Worm (Caenorhabditis elegans) whole organism, L3 larva: ENCODE measurements around the gene cgt-1.
A peak's percentile ranks its signal among the peaks of the same experiment; 100 is the strongest.

Source experiments
- R02D3.7 ChIP-seq: fragments of 150-350 bp; optimal IDR thresholded peaks from 2 replicates; lab custom pipeline; 2014; ENCODE audit warnings: missing biosample characterization, missing genetic modification characterization
- ZK546.5 ChIP-seq: sonication (generic microtip); optimal IDR thresholded peaks from 2 replicates; lab custom pipeline; 2017; ENCODE audit warnings: missing biosample characterization, missing genetic modification characterization
- aly-2 ChIP-seq: fragments of 150-350 bp; optimal IDR thresholded peaks from 2 replicates; lab custom pipeline; 2014; ENCODE audit warnings: missing biosample characterization, missing genetic modification characterization
- ama-1 ChIP-seq: fragments of 150-350 bp; optimal IDR thresholded peaks from 2 replicates; lab custom pipeline; 2018
- ceh-16 ChIP-seq: sonication (generic microtip); optimal IDR thresholded peaks from 2 replicates; lab custom pipeline; 2017; ENCODE audit warnings: missing biosample characterization, missing genetic modification characterization
- ceh-28 ChIP-seq: fragments of 150-350 bp; optimal IDR thresholded peaks from 2 replicates; lab custom pipeline; 2014; ENCODE audit warnings: missing biosample characterization, missing genetic modification reagents, missing genetic modification characterization
- ceh-9 ChIP-seq: sonication (generic microtip); optimal IDR thresholded peaks from 2 replicates; lab custom pipeline; 2018; ENCODE audit warnings: missing biosample characterization, missing genetic modification characterization
- daf-12 ChIP-seq: fragments of 150-350 bp; optimal IDR thresholded peaks from 2 replicates; lab custom pipeline; 2014; ENCODE audit warnings: missing biosample characterization, missing genetic modification reagents, missing genetic modification characterization
- egl-27 ChIP-seq: sonication (generic microtip); optimal IDR thresholded peaks from 4 replicates; lab custom pipeline; 2017; ENCODE audit warnings: missing biosample characterization, missing genetic modification reagents, missing genetic modification characterization
- egl-5 ChIP-seq: fragments of 150-350 bp; optimal IDR thresholded peaks from 2 replicates; lab custom pipeline; 2017; ENCODE audit warnings: missing biosample characterization, missing genetic modification reagents, missing genetic modification characterization, inconsistent platforms
- elt-1 ChIP-seq: fragments of 150-350 bp; optimal IDR thresholded peaks from 2 replicates; lab custom pipeline; 2014; ENCODE audit warnings: missing biosample characterization, missing genetic modification characterization
- elt-2 ChIP-seq: sonication (generic microtip); optimal IDR thresholded peaks from 2 replicates; lab custom pipeline; 2016; ENCODE audit warnings: missing genetic modification reagents, mild to moderate bottlenecking, missing genetic modification characterization, missing compliant biosample characterization
- eor-1 ChIP-seq, 2 experiments: fragments of 150-350 bp; optimal IDR thresholded peaks; 2 replicates each; lab custom pipeline; 2014 to 2018; ENCODE audit warnings: missing biosample characterization in 2 of 2, missing genetic modification characterization in 2 of 2
- fkh-2 ChIP-seq: fragments of 150-350 bp; optimal IDR thresholded peaks from 2 replicates; lab custom pipeline; 2014; ENCODE audit warnings: missing biosample characterization, missing genetic modification reagents, missing genetic modification characterization
- fos-1 ChIP-seq: fragments of 150-350 bp; optimal IDR thresholded peaks from 2 replicates; lab custom pipeline; 2014; ENCODE audit warnings: missing biosample characterization, missing genetic modification characterization
- hmg-11 ChIP-seq: sonication (generic microtip); optimal IDR thresholded peaks from 2 replicates; lab custom pipeline; 2016; ENCODE audit warnings: missing genetic modification characterization, missing compliant biosample characterization
- jun-1 ChIP-seq: fragments of 150-350 bp; optimal IDR thresholded peaks from 2 replicates; lab custom pipeline; 2014; ENCODE audit warnings: missing biosample characterization, missing genetic modification reagents, missing genetic modification characterization
- lin-15B ChIP-seq: fragments of 150-350 bp; optimal IDR thresholded peaks from 2 replicates; lab custom pipeline; 2014; ENCODE audit warnings: missing biosample characterization, missing genetic modification characterization
- lin-39 ChIP-seq: fragments of 150-350 bp; optimal IDR thresholded peaks from 2 replicates; lab custom pipeline; 2018; ENCODE audit warnings: missing biosample characterization, missing genetic modification reagents, missing genetic modification characterization
- lsy-12 ChIP-seq: sonication (generic microtip); optimal IDR thresholded peaks from 2 replicates; lab custom pipeline; 2016; ENCODE audit warnings: mild to moderate bottlenecking, missing genetic modification characterization, missing compliant biosample characterization
- mdl-1 ChIP-seq: fragments of 150-350 bp; optimal IDR thresholded peaks from 2 replicates; lab custom pipeline; 2014; ENCODE audit warnings: missing biosample characterization, missing genetic modification characterization
- mml-1 ChIP-seq: fragments of 150-350 bp; sonication (generic microtip); optimal IDR thresholded peaks from 3 replicates; lab custom pipeline; 2014; ENCODE audit warnings: missing biosample characterization, missing genetic modification characterization
- nfya-1 ChIP-seq: sonication (generic microtip); optimal IDR thresholded peaks from 2 replicates; lab custom pipeline; 2017; ENCODE audit warnings: missing genetic modification characterization, mild to moderate bottlenecking, missing compliant biosample characterization, antibody characterized with exemption, moderate library complexity; ENCODE audit not compliant: insufficient read depth
- nhr-11 ChIP-seq: fragments of 150-350 bp; optimal IDR thresholded peaks from 2 replicates; lab custom pipeline; 2014; ENCODE audit warnings: missing biosample characterization, missing genetic modification characterization
- nhr-237 ChIP-seq: fragments of 150-350 bp; optimal IDR thresholded peaks from 2 replicates; lab custom pipeline; 2014; ENCODE audit warnings: missing biosample characterization, missing genetic modification characterization
- nhr-25 ChIP-seq: sonication (generic microtip); optimal IDR thresholded peaks from 2 replicates; lab custom pipeline; 2017; ENCODE audit warnings: missing biosample characterization, missing genetic modification characterization
- nhr-28 ChIP-seq: fragments of 150-350 bp; optimal IDR thresholded peaks from 2 replicates; lab custom pipeline; 2014; ENCODE audit warnings: missing biosample characterization, missing genetic modification characterization
- nhr-43 ChIP-seq: sonication (generic microtip); optimal IDR thresholded peaks from 2 replicates; lab custom pipeline; 2016; ENCODE audit warnings: mild to moderate bottlenecking, missing genetic modification characterization, missing compliant biosample characterization; ENCODE audit not compliant: poor library complexity, severe bottlenecking
- nhr-76 ChIP-seq: fragments of 150-350 bp; sonication (generic microtip); optimal IDR thresholded peaks from 5 replicates; lab custom pipeline; 2014; ENCODE audit warnings: missing biosample characterization, missing genetic modification characterization
- nhr-77 ChIP-seq: fragments of 150-350 bp; optimal IDR thresholded peaks from 2 replicates; lab custom pipeline; 2014; ENCODE audit warnings: missing biosample characterization, missing genetic modification characterization
- pha-4 ChIP-seq: fragments of 150-350 bp; optimal IDR thresholded peaks from 2 replicates; lab custom pipeline; 2014; ENCODE audit warnings: missing biosample characterization, missing genetic modification reagents, missing genetic modification characterization
- pqm-1 ChIP-seq: fragments of 150-350 bp; optimal IDR thresholded peaks from 2 replicates; lab custom pipeline; 2017; ENCODE audit warnings: missing biosample characterization, missing genetic modification characterization, inconsistent platforms
- sea-2 ChIP-seq: fragments of 150-350 bp; sonication (generic microtip); optimal IDR thresholded peaks from 4 replicates; lab custom pipeline; 2014; ENCODE audit warnings: missing biosample characterization, missing genetic modification reagents, missing genetic modification characterization
- skn-1 ChIP-seq: fragments of 150-350 bp; optimal IDR thresholded peaks from 2 replicates; lab custom pipeline; 2014; ENCODE audit warnings: missing biosample characterization, missing genetic modification characterization
- snpc-4 ChIP-seq: fragments of 150-350 bp; optimal IDR thresholded peaks from 2 replicates; lab custom pipeline; 2014; ENCODE audit warnings: missing biosample characterization, missing genetic modification characterization
- unc-62 ChIP-seq: fragments of 150-350 bp; sonication (generic microtip); optimal IDR thresholded peaks from 4 replicates; lab custom pipeline; 2014; ENCODE audit warnings: missing biosample characterization, missing genetic modification reagents, missing genetic modification characterization
- ztf-11 ChIP-seq: fragments of 150-350 bp; optimal IDR thresholded peaks from 2 replicates; lab custom pipeline; 2014; ENCODE audit warnings: missing biosample characterization, missing genetic modification characterization
- ztf-4 ChIP-seq: fragments of 150-350 bp; optimal IDR thresholded peaks from 2 replicates; lab custom pipeline; 2014; ENCODE audit warnings: missing biosample characterization, missing genetic modification characterization

The cgt-1 gene

DNA sequence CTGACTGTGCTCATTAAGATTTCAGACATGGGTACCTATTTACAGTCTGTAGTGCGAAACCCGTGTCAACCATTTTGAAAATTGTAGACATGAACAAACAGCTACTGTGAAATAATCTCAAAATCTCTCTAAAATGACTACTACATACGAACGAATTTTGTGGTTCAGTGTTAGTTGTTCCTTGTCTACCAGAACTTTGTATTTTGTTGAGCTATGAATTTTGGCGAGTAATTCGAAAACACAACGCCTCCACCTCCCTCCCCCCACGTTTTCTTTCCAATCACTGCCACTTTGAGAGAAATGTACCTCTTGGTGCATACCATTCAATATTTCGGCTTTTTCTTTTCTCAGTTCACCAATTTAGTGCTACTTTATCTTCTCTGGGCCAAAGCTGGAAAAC is 4.0 kb upstream of the cgt-1 start, which contains the start of gene T06C12.11:
TSS of gene T06C12.11 (plus strand) at position 301 of the 400 bp plus-strand sequence.
- no peak for TF ChIP-seq nhr-28
- no peak for TF ChIP-seq nhr-25
- TF ChIP-seq ama-1, result no peak
- TF ChIP-seq nhr-77 (tag; lab: Kevin White, UChicago), result no peak
- no peak for TF ChIP-seq pha-4 (tag; lab: Kevin White, UChicago)
- no peak for TF ChIP-seq ztf-11
- no peak for TF ChIP-seq sea-2 (GFP tag; lab: Kevin White, UChicago)

DNA sequence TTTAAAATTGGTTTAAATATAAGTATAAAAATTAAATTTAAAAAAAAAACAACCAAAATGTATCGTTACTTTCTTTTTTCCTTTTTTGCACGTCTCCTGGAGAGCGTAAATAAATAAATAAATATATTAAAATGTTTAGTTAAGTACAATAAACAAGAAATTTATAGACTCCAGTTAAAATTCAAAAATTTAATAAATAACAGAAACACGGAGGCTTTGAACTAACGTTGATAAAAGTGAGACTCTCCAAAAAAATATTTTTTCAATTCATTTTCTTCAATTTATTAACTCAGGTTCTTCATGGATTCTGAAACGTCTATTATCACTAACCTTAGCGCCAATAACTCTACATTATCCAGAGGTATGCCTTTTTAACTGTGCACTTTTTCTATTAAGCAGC is 3.1 kb upstream of the cgt-1 start, which contains the start of gene T06C12.12:
TSS of gene T06C12.12 (plus strand) at position 301 of the 400 bp plus-strand sequence.
- TF ChIP-seq elt-2 (no peak), daf-12 (no peak), nhr-25 (no peak), fkh-2 (no peak), unc-62 (GFP tag; lab: Kevin White, UChicago) (no peak), hmg-11 (tag; lab: Kevin White, UChicago) (no peak), egl-27 (tag; lab: Kevin White, UChicago) (no peak), egl-5 (tag; lab: Kevin White, UChicago) (no peak), snpc-4 (tag; lab: Kevin White, UChicago) (no peak), fos-1 (tag; lab: Kevin White, UChicago) (no peak)
- TF ChIP-seq, all 47 proteins: peak for 0

DNA sequence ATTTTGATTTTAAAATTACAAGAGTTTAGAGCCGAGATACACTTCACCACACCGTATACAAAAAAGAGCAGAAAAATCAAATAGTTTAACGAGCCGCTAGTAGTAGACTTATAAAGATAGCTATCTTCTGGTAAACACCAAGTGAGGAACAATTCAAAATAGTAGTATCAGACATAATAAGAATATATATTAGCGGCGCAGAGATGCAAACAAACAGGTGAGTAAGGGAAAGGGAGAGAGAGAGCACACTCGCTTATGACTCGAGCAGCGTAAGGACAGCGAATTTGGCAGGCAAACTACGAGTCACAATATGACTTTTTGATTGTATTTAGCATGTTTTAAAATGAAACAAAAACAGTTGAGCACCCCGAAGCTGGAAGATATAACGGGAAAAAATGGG is 2.6 kb upstream of the cgt-1 start:
- TF ChIP-seq nhr-43 (tag; lab: Kevin White, UChicago) (no peak), unc-62 (GFP tag; lab: Kevin White, UChicago) (no peak), elt-2 (peak; percentile 68), pha-4 (tag; lab: Kevin White, UChicago) (peak; percentile 77), ztf-11 (no peak), mdl-1 (tag; lab: Kevin White, UChicago) (no peak), nhr-11 (no peak), ceh-9 (tag; lab: Kevin White, UChicago) (no peak), hmg-11 (tag; lab: Kevin White, UChicago) (no peak), ceh-16 (tag; lab: Kevin White, UChicago) (no peak), pqm-1 (tag; lab: Kevin White, UChicago) (peak; percentile 73), nhr-237 (tag; lab: Kevin White, UChicago) (no peak), skn-1 (tag; lab: Kevin White, UChicago) (no peak), jun-1 (tag; lab: Kevin White, UChicago) (no peak), lin-15B (tag; lab: Kevin White, UChicago) (no peak), eor-1 (tag; optimal IDR thresholded peaks at IDR 0.05; lab: Kevin White, UChicago) (no peak)

- TF ChIP-seq pha-4 (tag; lab: Kevin White, UChicago) (peak; percentile 51), elt-2 (peak; percentile 72), daf-12 (no peak), pqm-1 (tag; lab: Kevin White, UChicago) (peak; percentile 57), R02D3.7 (tag; lab: Kevin White, UChicago) (no peak), mml-1 (tag; lab: Kevin White, UChicago) (no peak)
These were observed 1.5 kb upstream of the cgt-1 start for ce11 chrV:15890115-15890514.

DNA sequence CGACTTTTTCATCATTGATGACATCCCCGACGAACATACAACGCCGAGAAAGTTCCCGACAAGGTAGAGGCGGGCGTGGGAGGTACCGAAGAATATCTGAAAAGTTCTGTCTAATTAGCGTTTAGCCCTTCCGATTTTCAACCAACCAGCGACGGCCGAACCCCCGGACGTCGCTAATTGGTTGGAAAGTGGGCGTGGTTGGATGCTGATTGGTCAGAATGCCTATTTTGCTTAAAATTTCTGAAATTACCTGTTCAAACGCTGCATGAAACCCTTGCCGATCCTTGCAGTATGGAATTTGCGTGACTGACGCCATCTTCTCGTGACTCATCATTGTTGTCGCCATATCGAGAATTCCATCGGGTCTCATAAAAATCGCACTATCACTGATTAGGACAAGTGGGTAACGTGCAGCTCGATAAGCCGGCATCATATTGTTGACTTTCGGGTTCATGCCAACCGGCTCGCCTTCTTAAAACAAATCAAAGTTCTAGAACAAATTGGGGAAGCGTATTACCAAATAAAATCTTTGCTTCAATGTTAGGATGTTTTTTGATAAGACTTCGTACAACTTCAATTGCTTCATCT is 849 bp downstream of the cgt-1 start:
- TF ChIP-seq elt-1 (tag; lab: Kevin White, UChicago), result no peak
- no peak for TF ChIP-seq R02D3.7 (tag; lab: Kevin White, UChicago)
- peak; percentile 93 for TF ChIP-seq elt-2
- TF ChIP-seq fos-1 (tag; lab: Kevin White, UChicago), result peak; percentile 33
- TF ChIP-seq pha-4 (tag; lab: Kevin White, UChicago), result peak; percentile 16
- no peak for TF ChIP-seq sea-2 (GFP tag; lab: Kevin White, UChicago)
- TF ChIP-seq ZK546.5 (tag; lab: Kevin White, UChicago), result no peak
- no peak for TF ChIP-seq nhr-237 (tag; lab: Kevin White, UChicago)
- peak; percentile 76 for TF ChIP-seq nfya-1 (tag; lab: Kevin White, UChicago)
- TF ChIP-seq pqm-1 (tag; lab: Kevin White, UChicago), result peak; percentile 89
- no peak for TF ChIP-seq ceh-28 (tag; lab: Kevin White, UChicago)
- TF ChIP-seq fkh-2, result no peak
- TF ChIP-seq ztf-4, result no peak
- TF ChIP-seq aly-2 (tag; lab: Kevin White, UChicago), result no peak
- no peak for TF ChIP-seq nhr-76 (tag; lab: Kevin White, UChicago)
- no peak for TF ChIP-seq lsy-12 (tag; lab: Kevin White, UChicago)
- TF ChIP-seq jun-1 (tag; lab: Kevin White, UChicago), result peak; percentile 70
- no peak for TF ChIP-seq lin-39 (tag; lab: Kevin White, UChicago)
